Fruit fly (Drosophila melanogaster): ENCODE results near the gene Atet.
A peak's percentile ranks its signal among the peaks of the same experiment; 100 is the strongest.

The Atet gene

dm6 chr2L:4286014-4286527 is 47.6 kb upstream of the Atet start (continued):
- TF ChIP-seq CG15011 (GFP tag; optimal IDR thresholded peaks at IDR 0.05): no peak
- peak; percentile 42 for TF ChIP-seq CG14710 (tag; optimal IDR thresholded peaks at IDR 0.05)
- TF ChIP-seq CG31441 (GFP tag; IDR thresholded peaks at IDR 0.05): 0 out of 2 replicates have a peak, but pooled peaks have one; percentile 38
- TF ChIP-seq croc (GFP tag; conservative IDR thresholded peaks at IDR 0.05): no peak
- peak; percentile 61 for TF ChIP-seq CG11504 (tag; optimal IDR thresholded peaks at IDR 0.05)
- TF ChIP-seq Ssrp (tag; optimal IDR thresholded peaks at IDR 0.05): peak; percentile 53
- peak; percentile 38 for TF ChIP-seq CG12659 (GFP tag; optimal IDR thresholded peaks at IDR 0.05)
- peak; percentile 50 for TF ChIP-seq CG7839 (tag; optimal IDR thresholded peaks at IDR 0.05)
- TF ChIP-seq Sox102F (GFP tag; optimal IDR thresholded peaks at IDR 0.05): peak; percentile 63
- 0 out of 3 replicates have a peak, but pooled peaks have one; percentile 26 for TF ChIP-seq hb (GFP tag; IDR thresholded peaks at IDR 0.05; ENCODE audit: partially characterized antibody)
- TF ChIP-seq trem (tag; optimal IDR thresholded peaks at IDR 0.05): peak; percentile 19
- peak; percentile 32 for TF ChIP-seq CG30403 (GFP tag; optimal IDR thresholded peaks at IDR 0.05)
- peak; percentile 15 for TF ChIP-seq CG15269 (tag; optimal IDR thresholded peaks at IDR 0.05)
- TF ChIP-seq odd (GFP tag; optimal IDR thresholded peaks at IDR 0.05): peak; percentile 15
- TF ChIP-seq CG18476 (GFP tag; optimal IDR thresholded peaks at IDR 0.05): peak; percentile 22
- TF ChIP-seq esg (GFP tag; conservative IDR thresholded peaks at IDR 0.05): peak; percentile 27; the same call in 1 of the 2 replicates
- TF ChIP-seq Myb (GFP tag; optimal IDR thresholded peaks at IDR 0.05): peak; percentile 3
- TF ChIP-seq Stat92E (GFP tag; optimal IDR thresholded peaks at IDR 0.05): peak in 1 of 3 experiments; percentile 67
- peak; percentile 61 for TF ChIP-seq phol (tag; optimal IDR thresholded peaks at IDR 0.05)
- peak; percentile 33; the same call in 1 of the 2 replicates for TF ChIP-seq Dref (GFP tag; IDR thresholded peaks at IDR 0.05)
- TF ChIP-seq pho (GFP tag; optimal IDR thresholded peaks at IDR 0.05): no peak
- TF ChIP-seq CG34422 (GFP tag; IDR thresholded peaks at IDR 0.05): no peak
- peak; percentile 1 for TF ChIP-seq tx (GFP tag; optimal IDR thresholded peaks at IDR 0.05)
- TF ChIP-seq CG17186 (GFP tag; optimal IDR thresholded peaks at IDR 0.05): no peak
- peak; percentile 51 for TF ChIP-seq unpg (GFP tag; optimal IDR thresholded peaks at IDR 0.05)
- TF ChIP-seq dmrt99B (tag; optimal IDR thresholded peaks at IDR 0.05): peak; percentile 57
- TF ChIP-seq CoRest (tag; optimal IDR thresholded peaks at IDR 0.05): peak; percentile 69
- peak; percentile 63 for TF ChIP-seq CG10979 (tag; optimal IDR thresholded peaks at IDR 0.05)
- peak; percentile 11 for TF ChIP-seq mirr (GFP tag; optimal IDR thresholded peaks at IDR 0.05)
- TF ChIP-seq Ravus (GFP tag; IDR thresholded peaks at IDR 0.05): no peak
- TF ChIP-seq CG15514 (GFP tag; optimal IDR thresholded peaks at IDR 0.05): peak; percentile 1
- peak in 1 of 2 experiments; percentile 55 for TF ChIP-seq Hr51 (GFP tag; optimal IDR thresholded peaks at IDR 0.05)
- peak; percentile 64 for TF ChIP-seq CG2678 (tag; optimal IDR thresholded peaks at IDR 0.05)
- TF ChIP-seq tio (GFP tag; optimal IDR thresholded peaks at IDR 0.05): peak; percentile 15
- peak; percentile 49 for TF ChIP-seq Oli (tag; optimal IDR thresholded peaks at IDR 0.05)
- TF ChIP-seq Taf1 (GFP tag; IDR thresholded peaks at IDR 0.05): no peak
- TF ChIP-seq toy (GFP tag; IDR thresholded peaks at IDR 0.05): no peak
- TF ChIP-seq jumu (GFP tag; optimal IDR thresholded peaks at IDR 0.05): no peak
- TF ChIP-seq CG6254 (GFP tag; optimal IDR thresholded peaks at IDR 0.05): peak; percentile 8
- peak; percentile 10 for TF ChIP-seq lab (GFP tag; optimal IDR thresholded peaks at IDR 0.05)
- peak; percentile 69 for TF ChIP-seq Med (GFP tag)
- TF ChIP-seq CG7556 (GFP tag; optimal IDR thresholded peaks at IDR 0.05): peak; percentile 38
- TF ChIP-seq CG2712 (tag; optimal IDR thresholded peaks at IDR 0.05): peak; percentile 61
- no peak for TF ChIP-seq CG14014 (GFP tag; IDR thresholded peaks at IDR 0.05)
- peak; percentile 8 for TF ChIP-seq CG13424 (tag; optimal IDR thresholded peaks at IDR 0.05)
- TF ChIP-seq nmo (GFP tag; optimal IDR thresholded peaks at IDR 0.05): peak; percentile 61
- no peak for TF ChIP-seq Aef1 (GFP tag; IDR thresholded peaks at IDR 0.05)
- TF ChIP-seq CG4820 (GFP tag; optimal IDR thresholded peaks at IDR 0.05): peak; percentile 39

All from whole organism, embryonic.